Fruit fly (Drosophila melanogaster) whole organism, embryonic: Measurements from ENCODE around the gene Tlk.

ENCODE experiments used
- Bgb ChIP-seq: fragments of 200-800 bp; sonication (Bioruptor generic); IDR thresholded peaks from 2 replicates; pipeline ENCODE4 v1.3.6; 2022; ENCODE audit warnings: missing biosample characterization, missing genetic modification characterization; ENCODE audit not compliant: partially characterized antibody
- BtbVII ChIP-seq: fragments of 200-800 bp; sonication (Bioruptor generic); optimal IDR thresholded peaks from 3 replicates; lab custom pipeline; 2017; ENCODE audit warnings: missing biosample characterization, mild to moderate bottlenecking, missing genetic modification characterization
- CG1024 ChIP-seq: fragments of 200-800 bp; sonication (Bioruptor generic); IDR thresholded peaks from 2 replicates; pipeline ENCODE4 v1.3.6; 2022; ENCODE audit warnings: missing biosample characterization, missing genetic modification characterization
- CG10366 ChIP-seq: fragments of 200-800 bp; sonication (Bioruptor generic); IDR thresholded peaks from 2 replicates; pipeline ENCODE4 v1.3.6; 2022; ENCODE audit warnings: missing biosample characterization, missing genetic modification characterization
- CG13775 ChIP-seq: fragments of 200-800 bp; sonication (Bioruptor generic); optimal IDR thresholded peaks from 3 replicates; lab custom pipeline; 2017; ENCODE audit warnings: missing biosample characterization, mild to moderate bottlenecking, missing genetic modification characterization
- CG15073 ChIP-seq: fragments of 200-800 bp; sonication (Bioruptor generic); optimal IDR thresholded peaks from 2 replicates; lab custom pipeline; 2016; ENCODE audit warnings: missing biosample characterization, missing genetic modification characterization
- CG1602 ChIP-seq: fragments of 200-800 bp; sonication (Bioruptor generic); optimal IDR thresholded peaks from 3 replicates; lab custom pipeline; 2016; ENCODE audit warnings: missing biosample characterization, missing genetic modification characterization
- CG18262 ChIP-seq: fragments of 200-800 bp; optimal IDR thresholded peaks from 3 replicates; lab custom pipeline; 2019; ENCODE audit warnings: missing biosample characterization, mild to moderate bottlenecking, missing genetic modification characterization, moderate library complexity
- CG1832 ChIP-seq: fragments of 200-800 bp; sonication (Bioruptor generic); optimal IDR thresholded peaks from 2 replicates; lab custom pipeline; 2017; ENCODE audit warnings: missing biosample characterization, mild to moderate bottlenecking, missing genetic modification characterization, inconsistent platforms
- CG18476 ChIP-seq: fragments of 200-800 bp; sonication (Bioruptor generic); optimal IDR thresholded peaks from 2 replicates; lab custom pipeline; 2016; ENCODE audit warnings: missing biosample characterization, mild to moderate bottlenecking, missing genetic modification characterization
- CG31388 ChIP-seq: fragments of 200-800 bp; sonication (Bioruptor generic); optimal IDR thresholded peaks from 2 replicates; lab custom pipeline; 2016; ENCODE audit warnings: missing biosample characterization, missing genetic modification characterization
- CG3163 ChIP-seq: fragments of 200-800 bp; sonication (Bioruptor generic); optimal IDR thresholded peaks from 3 replicates; lab custom pipeline; 2016; ENCODE audit warnings: missing biosample characterization, missing genetic modification characterization
- CG32772 ChIP-seq: fragments of 200-800 bp; sonication (Bioruptor generic); IDR thresholded peaks from 2 replicates; pipeline ENCODE4 v1.3.6; 2022; ENCODE audit warnings: missing biosample characterization, missing genetic modification characterization
- CG33213 ChIP-seq: fragments of 200-800 bp; sonication (Bioruptor generic); optimal IDR thresholded peaks from 3 replicates; lab custom pipeline; 2016; ENCODE audit warnings: missing biosample characterization, missing genetic modification characterization
- CG3995 ChIP-seq: fragments of 200-800 bp; sonication (Bioruptor generic); optimal IDR thresholded peaks from 3 replicates; lab custom pipeline; 2016; ENCODE audit warnings: missing biosample characterization, missing genetic modification characterization
- CG5953 ChIP-seq: fragments of 200-800 bp; sonication (Bioruptor generic); IDR thresholded peaks from 2 replicates; pipeline ENCODE4 v1.3.6; 2022; ENCODE audit warnings: missing biosample characterization, missing genetic modification characterization
- CG6854 ChIP-seq: fragments of 200-800 bp; sonication (Bioruptor generic); optimal IDR thresholded peaks from 3 replicates; lab custom pipeline; 2017; ENCODE audit warnings: missing biosample characterization, mild to moderate bottlenecking, missing genetic modification characterization
- CG8765 ChIP-seq: fragments of 200-800 bp; sonication (Bioruptor generic); IDR thresholded peaks from 2 replicates; pipeline ENCODE4 v1.3.6; 2022; ENCODE audit warnings: missing biosample characterization, missing genetic modification characterization
- CG9817 ChIP-seq: fragments of 200-800 bp; sonication (Bioruptor generic); optimal IDR thresholded peaks from 2 replicates; lab custom pipeline; 2018; ENCODE audit warnings: missing biosample characterization, mild to moderate bottlenecking, missing genetic modification characterization, moderate library complexity
- Dbx ChIP-seq: fragments of 200-800 bp; sonication (Bioruptor generic); IDR thresholded peaks from 3 replicates; pipeline ENCODE4 v1.3.6; 2022; ENCODE audit warnings: missing biosample characterization, missing genetic modification characterization
- Dp ChIP-seq: fragments of 200-800 bp; sonication (Bioruptor generic); optimal IDR thresholded peaks from 2 replicates; lab custom pipeline; 2018; ENCODE audit warnings: missing biosample characterization, mild to moderate bottlenecking, missing genetic modification characterization, moderate library complexity
- E2f2 ChIP-seq: fragments of 200-800 bp; sonication (Bioruptor generic); IDR thresholded peaks from 2 replicates; pipeline ENCODE4 v1.3.6; 2022; ENCODE audit warnings: missing biosample characterization, missing genetic modification characterization
- Gsc ChIP-seq: fragments of 200-800 bp; sonication (Bioruptor generic); IDR thresholded peaks from 2 replicates; pipeline ENCODE4 v1.3.6; 2022; ENCODE audit warnings: missing biosample characterization, missing genetic modification characterization
- Hmx ChIP-seq: fragments of 200-800 bp; sonication (Bioruptor generic); optimal IDR thresholded peaks from 2 replicates; lab custom pipeline; 2016; ENCODE audit warnings: missing biosample characterization, missing genetic modification characterization
- Scr ChIP-seq: fragments of 200-800 bp; sonication (Bioruptor generic); IDR thresholded peaks from 2 replicates; pipeline ENCODE4 v1.3.6; 2022; ENCODE audit warnings: missing biosample characterization, missing genetic modification characterization; ENCODE audit not compliant: partially characterized antibody
- TFAM ChIP-seq: fragments of 200-800 bp; sonication (Bioruptor generic); optimal IDR thresholded peaks from 2 replicates; lab custom pipeline; 2017; ENCODE audit warnings: missing biosample characterization, missing genetic modification characterization, inconsistent platforms
- amos ChIP-seq: fragments of 200-800 bp; sonication (Bioruptor generic); IDR thresholded peaks from 2 replicates; pipeline ENCODE4 v1.3.6; 2022; ENCODE audit warnings: missing biosample characterization, missing genetic modification characterization; ENCODE audit not compliant: partially characterized antibody
- aop ChIP-seq: fragments of 200-800 bp; sonication (Bioruptor generic); IDR thresholded peaks from 2 replicates; pipeline ENCODE4 v1.3.6; 2022; ENCODE audit warnings: missing biosample characterization, missing genetic modification characterization
- bcd ChIP-seq: fragments of 200-800 bp; sonication (Bioruptor generic); optimal IDR thresholded peaks from 2 replicates; lab custom pipeline; 2017; ENCODE audit warnings: missing biosample characterization, mild to moderate bottlenecking, missing genetic modification characterization
- btn ChIP-seq: fragments of 200-800 bp; sonication (Bioruptor generic); optimal IDR thresholded peaks from 2 replicates; lab custom pipeline; 2016; ENCODE audit warnings: missing biosample characterization, missing genetic modification characterization
- dimm ChIP-seq: fragments of 200-800 bp; sonication (Bioruptor generic); IDR thresholded peaks from 2 replicates; pipeline ENCODE4 v1.3.6; 2022; ENCODE audit warnings: missing biosample characterization, missing genetic modification characterization
- dpn ChIP-seq, 2 experiments: fragments of 200-800 bp; sonication (Bioruptor generic); optimal IDR thresholded peaks; 3 replicates each; lab custom pipeline; 2016; ENCODE audit warnings: missing biosample characterization in 2 of 2, missing genetic modification characterization in 2 of 2
- en ChIP-seq: fragments of 200-800 bp; sonication (Bioruptor generic); optimal IDR thresholded peaks from 2 replicates; lab custom pipeline; 2016; ENCODE audit warnings: missing biosample characterization, missing genetic modification characterization
- eve ChIP-seq, 2 experiments: fragments of >200 bp; optimal IDR thresholded peaks; 2 replicates each; lab custom pipeline; 2017; ENCODE audit warnings: missing biosample characterization in 2 of 2, missing genetic modification characterization in 2 of 2
- jigr1 ChIP-seq: fragments of 200-800 bp; sonication (Bioruptor generic); IDR thresholded peaks from 3 replicates; pipeline ENCODE4 v1.3.6; 2022; ENCODE audit warnings: missing biosample characterization, missing genetic modification characterization
- ken ChIP-seq: fragments of 200-800 bp; sonication (Bioruptor generic); IDR thresholded peaks from 3 replicates; pipeline ENCODE4 v1.3.6; 2022; ENCODE audit warnings: missing biosample characterization, missing genetic modification characterization
- lbe ChIP-seq: fragments of 200-800 bp; sonication (Bioruptor generic); optimal IDR thresholded peaks from 2 replicates; lab custom pipeline; 2016; ENCODE audit warnings: missing biosample characterization, mild to moderate bottlenecking, missing genetic modification characterization
- maf-S ChIP-seq: fragments of 200-800 bp; sonication (Bioruptor generic); optimal IDR thresholded peaks from 2 replicates; lab custom pipeline; 2016; ENCODE audit warnings: missing biosample characterization, missing genetic modification characterization
- nerfin-2 ChIP-seq: fragments of 200-800 bp; sonication (Bioruptor generic); IDR thresholded peaks from 2 replicates; pipeline ENCODE4 v1.3.6; 2022; ENCODE audit warnings: missing biosample characterization, missing genetic modification characterization; ENCODE audit not compliant: partially characterized antibody
- pita ChIP-seq: fragments of 200-800 bp; sonication (Bioruptor generic); optimal IDR thresholded peaks from 2 replicates; lab custom pipeline; 2017; ENCODE audit warnings: missing biosample characterization, mild to moderate bottlenecking, missing genetic modification characterization
- seq ChIP-seq: fragments of 200-800 bp; sonication (Bioruptor generic); IDR thresholded peaks from 2 replicates; pipeline ENCODE4 v1.3.6; 2022; ENCODE audit warnings: missing biosample characterization, missing genetic modification characterization
- stwl ChIP-seq: fragments of 200-800 bp; sonication (Bioruptor generic); optimal IDR thresholded peaks from 3 replicates; lab custom pipeline; 2018; ENCODE audit warnings: missing biosample characterization, mild to moderate bottlenecking, missing genetic modification characterization, moderate library complexity
- tap ChIP-seq: fragments of 200-800 bp; optimal IDR thresholded peaks from 3 replicates; lab custom pipeline; 2019; ENCODE audit warnings: missing biosample characterization, mild to moderate bottlenecking, missing genetic modification characterization, moderate library complexity
- toy ChIP-seq: fragments of 200-800 bp; sonication (Bioruptor generic); IDR thresholded peaks from 2 replicates; pipeline ENCODE4 v1.3.6; 2022; ENCODE audit warnings: missing biosample characterization, missing genetic modification characterization
- trem ChIP-seq: fragments of 200-800 bp; optimal IDR thresholded peaks from 3 replicates; lab custom pipeline; 2019; ENCODE audit warnings: missing biosample characterization, mild to moderate bottlenecking, missing genetic modification characterization, moderate library complexity
- ttk ChIP-seq: fragments of 200-800 bp; sonication (Bioruptor generic); IDR thresholded peaks from 2 replicates; pipeline ENCODE4 v2.1.2; 2022; ENCODE audit warnings: missing biosample characterization, missing genetic modification characterization
- twi ChIP-seq: fragments of 200-800 bp; optimal IDR thresholded peaks from 2 replicates; lab custom pipeline; 2019; ENCODE audit warnings: missing biosample characterization, mild to moderate bottlenecking, missing genetic modification characterization, moderate library complexity
- yki ChIP-seq: fragments of >200 bp; optimal IDR thresholded peaks from 3 replicates; lab custom pipeline; 2018
- zf30C ChIP-seq: fragments of 200-800 bp; sonication (Bioruptor generic); optimal IDR thresholded peaks from 3 replicates; lab custom pipeline; 2018; ENCODE audit warnings: missing biosample characterization, mild to moderate bottlenecking, missing genetic modification characterization

Gene Tlk

dm6 chrX:3743005-3743890 is 23.4 kb downstream of the Tlk start (continued):
- TF ChIP-seq CG31388 = peak; percentile 50
- peak; percentile 74 for TF ChIP-seq ken
- TF ChIP-seq Scr (GFP tag; lab: Robert Waterston, UW) = no peak
- no peak; the same call in 1 of the 2 replicates for TF ChIP-seq amos (GFP tag; lab: Robert Waterston, UW)
- TF ChIP-seq Dp = no peak
- TF ChIP-seq TFAM (GFP tag; lab: Kevin White, UChicago) = no peak
- peak; percentile 66 for TF ChIP-seq en (GFP tag; lab: Kevin White, UChicago)
- TF ChIP-seq CG1602 = peak; percentile 68
- peak; percentile 68 for TF ChIP-seq maf-S
- TF ChIP-seq CG1024 (GFP tag; lab: Robert Waterston, UW) = peak; percentile 59
- peak; percentile 65 for TF ChIP-seq CG33213 (GFP tag; lab: Kevin White, UChicago)
- TF ChIP-seq toy (GFP tag; lab: Robert Waterston, UW) = no peak
- peak; percentile 8 for TF ChIP-seq CG6854 (GFP tag; lab: Kevin White, UChicago)
- TF ChIP-seq lbe (GFP tag; lab: Kevin White, UChicago) = peak; percentile 68
- TF ChIP-seq ttk (GFP tag; lab: Robert Waterston, UW) = peak; percentile 81
- peak; percentile 68 for TF ChIP-seq aop (GFP tag; lab: Robert Waterston, UW)
- TF ChIP-seq tap (tag; lab: Kevin White, UChicago) = peak; percentile 67
- peak; percentile 30 for TF ChIP-seq trem (tag; lab: Kevin White, UChicago)
- no peak for TF ChIP-seq zf30C (GFP tag; lab: Kevin White, UChicago)
- TF ChIP-seq btn (GFP tag; lab: Kevin White, UChicago) = peak; percentile 74
- peak; percentile 87 for TF ChIP-seq CG10366
- TF ChIP-seq nerfin-2 (GFP tag; lab: Robert Waterston, UW) = peak; percentile 25; the same call in 1 of the 2 replicates
- peak in 1 of 2 experiments; percentile 95 for TF ChIP-seq eve (GFP tag; optimal IDR thresholded peaks at IDR 0.05; lab: Kevin White, UChicago)
- TF ChIP-seq yki (lab: Kevin White, UChicago) = no peak
- peak; percentile 49 for TF ChIP-seq E2f2 (GFP tag; lab: Robert Waterston, UW)
- no peak for TF ChIP-seq stwl (tag; lab: Kevin White, UChicago)
- TF ChIP-seq Gsc (GFP tag; lab: Robert Waterston, UW) = peak; percentile 38; the same call in 1 of the 2 replicates
- TF ChIP-seq CG15073 (GFP tag; lab: Kevin White, UChicago) = peak; percentile 55
- TF ChIP-seq dimm (GFP tag; lab: Robert Waterston, UW) = 0 out of 2 replicates have a peak, but pooled peaks have one; percentile 31
- TF ChIP-seq BtbVII (GFP tag; lab: Kevin White, UChicago) = peak; percentile 56
- TF ChIP-seq pita (GFP tag; lab: Kevin White, UChicago) = no peak
- peak; percentile 66 for TF ChIP-seq Bgb
- peak; percentile 85 for TF ChIP-seq CG32772 (GFP tag; lab: Robert Waterston, UW)
- TF ChIP-seq CG13775 = peak; percentile 46
- peak; percentile 80 to 85 for TF ChIP-seq dpn (GFP tag; optimal IDR thresholded peaks at IDR 0.05; lab: Kevin White, UChicago)
- peak; percentile 70 for TF ChIP-seq CG9817
- peak; percentile 70 for TF ChIP-seq CG5953 (GFP tag; lab: Robert Waterston, UW)
- TF ChIP-seq jigr1 (GFP tag; lab: Robert Waterston, UW) = peak; percentile 63; the same call in 2 of the 3 replicates
- TF ChIP-seq CG8765 = peak; percentile 36; the same call in 1 of the 2 replicates
- TF ChIP-seq CG18262 (tag; lab: Kevin White, UChicago) = peak; percentile 61
- peak; percentile 6 for TF ChIP-seq Dbx (GFP tag; lab: Robert Waterston, UW)
- peak; percentile 58 for TF ChIP-seq Hmx (GFP tag; lab: Kevin White, UChicago)
- peak; percentile 82 for TF ChIP-seq seq (GFP tag; lab: Robert Waterston, UW)
- peak; percentile 70 for TF ChIP-seq bcd (GFP tag; lab: Kevin White, UChicago)
- peak; percentile 69 for TF ChIP-seq CG3163
- TF ChIP-seq CG3995 (GFP tag; lab: Kevin White, UChicago) = peak; percentile 25
- peak; percentile 77 for TF ChIP-seq CG18476 (GFP tag; lab: Kevin White, UChicago)
- no peak for TF ChIP-seq CG1832 (GFP tag; lab: Kevin White, UChicago)
- TF ChIP-seq twi (tag; lab: Kevin White, UChicago) = peak; percentile 49
